Worm (Caenorhabditis elegans): Measurements from ENCODE around the gene mcm-7.

mcm-7 gene

DNA sequence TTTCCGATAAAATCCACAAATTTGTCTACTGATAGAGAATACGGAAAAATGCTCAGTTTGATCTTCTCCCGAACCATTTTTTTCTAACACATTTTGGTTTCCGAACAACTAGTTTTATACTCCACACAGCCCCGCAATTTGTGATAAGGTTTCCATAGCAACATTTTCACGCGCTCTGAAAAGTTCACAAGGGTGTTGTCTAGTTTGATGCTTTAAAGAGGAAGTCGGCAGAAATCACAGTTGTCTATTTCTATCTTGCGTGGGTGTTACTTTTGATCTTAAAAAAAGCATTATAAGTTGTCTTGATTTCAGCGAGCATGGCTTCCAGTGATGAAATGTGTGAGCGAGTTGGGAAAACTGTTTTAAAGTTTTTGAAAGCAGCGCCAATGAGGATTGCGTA lies 47.2 kb upstream of the mcm-7 start, which contains the start of gene ZC132.3:
ZC132.3 (minus strand) TSS at position 101 of the 400 bp plus-strand sequence.
- no peak for TF ChIP-seq lir-3 (tag; optimal IDR thresholded peaks at IDR 0.05)
- no peak for TF ChIP-seq ztf-7 (tag; optimal IDR thresholded peaks at IDR 0.05)
- no peak for TF ChIP-seq T26A8.4 (GFP tag; IDR thresholded peaks at IDR 0.05)
- TF ChIP-seq mep-1 (tag; optimal IDR thresholded peaks at IDR 0.05) = no peak
- no peak for TF ChIP-seq madf-9 (GFP tag; conservative IDR thresholded peaks at IDR 0.05)
- no peak for TF ChIP-seq zfp-2 (tag; optimal IDR thresholded peaks at IDR 0.05)
- TF ChIP-seq F26F4.8 (GFP tag; conservative IDR thresholded peaks at IDR 0.05) = no peak
- no peak for TF ChIP-seq ces-1 (GFP tag; optimal IDR thresholded peaks at IDR 0.05)
- TF ChIP-seq lin-13 (GFP tag; optimal IDR thresholded peaks at IDR 0.05) = no peak
- TF ChIP-seq lin-1 (GFP tag; IDR thresholded peaks at IDR 0.05) = no peak
- no peak for TF ChIP-seq dmd-6 (GFP tag; IDR thresholded peaks at IDR 0.05)
- no peak for TF ChIP-seq ceh-44 (GFP tag; IDR thresholded peaks at IDR 0.05)

- TF ChIP-seq T26A8.4 (GFP tag; IDR thresholded peaks at IDR 0.05) (no peak), ceh-62 (tag; optimal IDR thresholded peaks at IDR 0.05) (no peak), nhr-77 (tag; optimal IDR thresholded peaks at IDR 0.05) (no peak), unc-62 (GFP tag; optimal IDR thresholded peaks at IDR 0.05 in 1 of 2) (peak in 1 of 2 experiments; percentile 97), unc-62 (tag; optimal IDR thresholded peaks at IDR 0.05) (no peak), F44E2.7 (GFP tag; IDR thresholded peaks at IDR 0.05) (no peak), ceh-82 (tag; optimal IDR thresholded peaks at IDR 0.05) (no peak), snpc-4 (tag; optimal IDR thresholded peaks at IDR 0.05) (no peak), fos-1 (tag; optimal IDR thresholded peaks at IDR 0.05) (no peak)
Observed at ce11 chrV:4302842-4303241, 44.1 kb upstream of the mcm-7 start.

ce11 chrV:4303793-4304192 lies 43.2 kb upstream of the mcm-7 start:
- TF ChIP-seq tra-1 (GFP tag; IDR thresholded peaks at IDR 0.05) (no peak), aha-1 (tag) (peak; percentile 90), lim-7 (GFP tag; IDR thresholded peaks at IDR 0.05) (0 out of 2 replicates have a peak, but pooled peaks have one; percentile 43)

ce11 chrV:4304240-4304639 lies 42.7 kb upstream of the mcm-7 start:
- no peak for TF ChIP-seq unc-62 (GFP tag; optimal IDR thresholded peaks at IDR 0.05 in 1 of 2)
- TF ChIP-seq unc-62 (tag; optimal IDR thresholded peaks at IDR 0.05) = no peak
- TF ChIP-seq ceh-20 (GFP tag; IDR thresholded peaks at IDR 0.05) = no peak
- no peak for TF ChIP-seq F26F4.8 (GFP tag; conservative IDR thresholded peaks at IDR 0.05)
- TF ChIP-seq aha-1 (tag) = peak; percentile 92
- no peak for TF ChIP-seq Y105C5A.15 (GFP tag; IDR thresholded peaks at IDR 0.05)
- no peak for TF ChIP-seq nhr-28 (tag; optimal IDR thresholded peaks at IDR 0.05)
- no peak for TF ChIP-seq saeg-2 (GFP tag; IDR thresholded peaks at IDR 0.05)

ce11 chrV:4310414-4310813 lies 36.6 kb upstream of the mcm-7 start:
- TF ChIP-seq lim-7 (GFP tag; IDR thresholded peaks at IDR 0.05) (peak; percentile 49; the same call in 1 of the 2 replicates), tra-1 (GFP tag; IDR thresholded peaks at IDR 0.05) (0 out of 2 replicates have a peak, but pooled peaks have one; percentile 14)

ce11 chrV:4315057-4315456 lies 31.9 kb upstream of the mcm-7 start, which contains the start of gene srh-192:
Gene srh-192 (minus strand): TSS chrV:4315157.
- TF ChIP-seq nhr-41 (GFP tag; IDR thresholded peaks at IDR 0.05) = no peak
- no peak for TF ChIP-seq ceh-20 (GFP tag; IDR thresholded peaks at IDR 0.05)
- no peak for TF ChIP-seq zip-2 (tag; optimal IDR thresholded peaks at IDR 0.05)
- no peak for TF ChIP-seq mxl-3 (GFP tag; optimal IDR thresholded peaks at IDR 0.05)
- no peak for TF ChIP-seq T20F7.1 (GFP tag; optimal IDR thresholded peaks at IDR 0.05)
- peak in 1 of 2 experiments; percentile 15 for TF ChIP-seq unc-62 (GFP tag; optimal IDR thresholded peaks at IDR 0.05 in 1 of 2)
- TF ChIP-seq unc-62 (tag; optimal IDR thresholded peaks at IDR 0.05) = no peak
- TF ChIP-seq hmg-1.1 (GFP tag; IDR thresholded peaks at IDR 0.05) = no peak
- no peak for TF ChIP-seq nhr-237 (tag; optimal IDR thresholded peaks at IDR 0.05)
